Worm (Caenorhabditis elegans) whole organism, young adult: ENCODE data around the gene rbg-3.

Experiments used
- K11D2.4 ChIP-seq: fragments of 200-800 bp; sonication (Bioruptor generic); IDR thresholded peaks from 2 replicates; pipeline ENCODE4 v1.3.6; 2022; ENCODE audit warnings: missing genetic modification reagents, missing genetic modification characterization, missing compliant biosample characterization
- ama-1 ChIP-seq, 3 experiments: fragments of 150-350 bp in 1 of 3; sonication (generic microtip) in 2 of 3; optimal IDR thresholded peaks; 2 replicates each; lab custom pipeline; 2014 to 2018; ENCODE audit warnings: missing biosample characterization in 2 of 3, missing genetic modification characterization in 2 of 3, missing genetic modification reagents in 2 of 3
- attf-6 ChIP-seq: fragments of 200-800 bp; sonication (Bioruptor generic); IDR thresholded peaks from 2 replicates; pipeline ENCODE4 v1.3.6; 2022; ENCODE audit warnings: missing genetic modification reagents, missing genetic modification characterization, missing compliant biosample characterization
- him-1 ChIP-seq: sonication (generic microtip); optimal IDR thresholded peaks from 2 replicates; lab custom pipeline; 2016; ENCODE audit warnings: missing genotype, missing genetic modification reagents, missing genetic modification characterization, missing compliant biosample characterization
- hmg-20 ChIP-seq: fragments of 200-800 bp; sonication (Bioruptor generic); IDR thresholded peaks from 2 replicates; pipeline ENCODE4 v1.3.6; 2022; ENCODE audit warnings: missing genetic modification reagents, missing genetic modification characterization, missing compliant biosample characterization
- snpc-4 ChIP-seq, 5 experiments: fragments of 150-350 bp in 1 of 5; sonication (generic microtip) in 4 of 5; optimal IDR thresholded peaks; 2 replicates each; lab custom pipeline; 2014 to 2018; ENCODE audit warnings: missing genetic modification characterization in 5 of 5, missing biosample characterization in 3 of 5, antibody characterized with exemption in 2 of 5, mild to moderate bottlenecking in 2 of 5, missing compliant biosample characterization in 2 of 5, missing genotype in 2 of 5, moderate library complexity in 2 of 5, missing genetic modification reagents in 1 of 5
- ztf-3 ChIP-seq: fragments of 200-800 bp; sonication (Bioruptor generic); optimal IDR thresholded peaks from 2 replicates; lab custom pipeline; 2018; ENCODE audit warnings: mild to moderate bottlenecking, missing genetic modification characterization, missing compliant biosample characterization

DNA sequence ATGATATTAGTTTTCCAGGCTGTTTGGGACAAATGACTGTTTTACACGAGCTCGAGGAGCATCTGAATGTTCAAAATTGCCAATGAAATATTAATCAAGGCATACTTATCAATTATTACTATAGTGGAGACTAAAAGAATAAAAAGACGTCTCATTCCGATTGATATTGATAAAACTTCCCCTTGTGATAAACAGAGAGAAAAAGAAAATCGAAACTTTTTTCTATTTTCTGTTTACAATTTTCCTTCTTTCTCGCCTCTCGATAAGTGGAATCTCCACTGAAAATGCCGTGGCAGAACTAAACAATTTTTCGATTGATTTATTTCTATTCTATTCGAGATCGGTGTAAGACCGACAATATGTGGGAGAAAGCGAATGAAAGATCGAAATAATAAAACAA is 25.6 kb downstream of the rbg-3 start, which contains the start of gene B0393.9:
- TF ChIP-seq ztf-3 (GFP tag; lab: Kevin White, UChicago) (no peak), snpc-4 (GFP tag; optimal IDR thresholded peaks at IDR 0.05; lab: Kevin White, UChicago) (no peak), snpc-4 (tag; optimal IDR thresholded peaks at IDR 0.05; lab: Kevin White, UChicago) (no peak), K11D2.4 (GFP tag; lab: Robert Waterston, UW) (no peak), hmg-20 (GFP tag; lab: Robert Waterston, UW) (no peak), ama-1 (optimal IDR thresholded peaks at IDR 0.05; lab: Kevin White, UChicago) (no peak), ama-1 (GFP tag; optimal IDR thresholded peaks at IDR 0.05; lab: Kevin White, UChicago) (no peak), attf-6 (GFP tag; lab: Robert Waterston, UW) (no peak), him-1 (no peak)
